Fruit fly (Drosophila melanogaster): ENCODE results near the gene NijA.
A peak's percentile ranks its signal among the peaks of the same experiment; 100 is the strongest.

The NijA gene

dm6 chr3L:10739666-10740417 is 43.2 kb upstream of the NijA start (continued):
- peak; percentile 84 for TF ChIP-seq Mad (GFP tag; optimal IDR thresholded peaks at IDR 0.05)
- TF ChIP-seq HLH4C (GFP tag; IDR thresholded peaks at IDR 0.05; ENCODE audit: partially characterized antibody): no peak
- peak; percentile 94; the same call in 1 of the 2 replicates for TF ChIP-seq sisA (GFP tag; IDR thresholded peaks at IDR 0.05)
- peak; percentile 92 for TF ChIP-seq mam (GFP tag; optimal IDR thresholded peaks at IDR 0.05)
- peak; percentile 83 for TF ChIP-seq ab (GFP tag; optimal IDR thresholded peaks at IDR 0.05)
- peak; percentile 93 for TF ChIP-seq CoRest (tag; optimal IDR thresholded peaks at IDR 0.05)
- peak; percentile 96 for TF ChIP-seq Meics (GFP tag; optimal IDR thresholded peaks at IDR 0.05)
- peak; percentile 32; the same call in 1 of the 2 replicates for TF ChIP-seq Dip2 (GFP tag; IDR thresholded peaks at IDR 0.05)
- peak; percentile 92 for TF ChIP-seq Hsf (GFP tag; optimal IDR thresholded peaks at IDR 0.05)
- TF ChIP-seq toy (GFP tag; IDR thresholded peaks at IDR 0.05): peak; percentile 51; the same call in 1 of the 2 replicates
- TF ChIP-seq CG4820 (GFP tag; optimal IDR thresholded peaks at IDR 0.05): peak; percentile 95
- TF ChIP-seq tap (tag; optimal IDR thresholded peaks at IDR 0.05): peak; percentile 95
- TF ChIP-seq ranshi (GFP tag; IDR thresholded peaks at IDR 0.05): peak; percentile 87
- TF ChIP-seq dmrt11E (tag; optimal IDR thresholded peaks at IDR 0.05): peak; percentile 63
- no peak for TF ChIP-seq bigmax (GFP tag; optimal IDR thresholded peaks at IDR 0.05)
- TF ChIP-seq Dek (tag; optimal IDR thresholded peaks at IDR 0.05): peak; percentile 91
- peak; percentile 84 for TF ChIP-seq CG10366 (GFP tag; IDR thresholded peaks at IDR 0.05)
- no peak for TF ChIP-seq CG7271 (tag; optimal IDR thresholded peaks at IDR 0.05)
- TF ChIP-seq Aef1 (GFP tag; IDR thresholded peaks at IDR 0.05): peak; percentile 92
- peak; percentile 85 for TF ChIP-seq Myb (GFP tag; optimal IDR thresholded peaks at IDR 0.05)
- TF ChIP-seq Eip74EF (GFP tag; optimal IDR thresholded peaks at IDR 0.05): peak in 1 of 2 experiments; percentile 87
- TF ChIP-seq dmrt99B (tag; optimal IDR thresholded peaks at IDR 0.05): peak; percentile 98
- TF ChIP-seq Jarid2 (GFP tag; optimal IDR thresholded peaks at IDR 0.05): peak; percentile 74
- TF ChIP-seq fd64A (GFP tag; optimal IDR thresholded peaks at IDR 0.05): peak; percentile 74
- peak; percentile 93 for TF ChIP-seq CG8924 (tag; optimal IDR thresholded peaks at IDR 0.05)
- TF ChIP-seq CG7372 (GFP tag; IDR thresholded peaks at IDR 0.05): peak; percentile 86
- TF ChIP-seq CG10462 (GFP tag; optimal IDR thresholded peaks at IDR 0.05): peak; percentile 82
- peak; percentile 93 for TF ChIP-seq jumu (GFP tag; optimal IDR thresholded peaks at IDR 0.05)
- peak; percentile 88 for TF ChIP-seq CG9437 (GFP tag; optimal IDR thresholded peaks at IDR 0.05)
- TF ChIP-seq Lim3 (GFP tag; IDR thresholded peaks at IDR 0.05): peak; percentile 82
- TF ChIP-seq cato (GFP tag; optimal IDR thresholded peaks at IDR 0.05; ENCODE audit: borderline replicate concordance): peak; percentile 78
- TF ChIP-seq sr (GFP tag; IDR thresholded peaks at IDR 0.05): peak; percentile 96
- TF ChIP-seq PHDP (tag; optimal IDR thresholded peaks at IDR 0.05): peak; percentile 87
- peak; percentile 63 for TF ChIP-seq TFAM (GFP tag; optimal IDR thresholded peaks at IDR 0.05)
- peak; percentile 95 for TF ChIP-seq CG2120 (GFP tag; optimal IDR thresholded peaks at IDR 0.05)
- TF ChIP-seq CG7357 (GFP tag; IDR thresholded peaks at IDR 0.05): peak; percentile 89
- peak; percentile 89 for TF ChIP-seq CG18764 (GFP tag; optimal IDR thresholded peaks at IDR 0.05)
- TF ChIP-seq CG8089 (GFP tag; optimal IDR thresholded peaks at IDR 0.05): peak; percentile 84
- TF ChIP-seq CG8388 (GFP tag; optimal IDR thresholded peaks at IDR 0.05): peak; percentile 88
- TF ChIP-seq gem (tag; optimal IDR thresholded peaks at IDR 0.05): peak; percentile 93
- TF ChIP-seq E2f1 (GFP tag; IDR thresholded peaks at IDR 0.05): peak; percentile 92
- TF ChIP-seq CG10959 (GFP tag; IDR thresholded peaks at IDR 0.05): peak; percentile 81
- TF ChIP-seq tup (GFP tag; optimal IDR thresholded peaks at IDR 0.05): peak; percentile 83
- peak; percentile 64; the same call in 1 of the 2 replicates for TF ChIP-seq ap (GFP tag; IDR thresholded peaks at IDR 0.05)
- peak; percentile 82 for TF ChIP-seq scrt (GFP tag; optimal IDR thresholded peaks at IDR 0.05)
- peak; percentile 92 for TF ChIP-seq CG13296 (GFP tag; optimal IDR thresholded peaks at IDR 0.05)
- TF ChIP-seq ara (GFP tag; IDR thresholded peaks at IDR 0.05): peak; percentile 77
- no peak for TF ChIP-seq CG7963 (GFP tag; IDR thresholded peaks at IDR 0.05; ENCODE audit: partially characterized antibody)
- no peak for TF ChIP-seq CG42726 (GFP tag; IDR thresholded peaks at IDR 0.05; ENCODE audit: partially characterized antibody)
